Worm (Caenorhabditis elegans) whole organism, L4 larva: ENCODE data around the gene Y75B8A.6.
A peak's percentile ranks its signal among the peaks of the same experiment; 100 is the strongest.

Experiments
- F37D6.2 ChIP-seq: sonication (generic microtip); optimal IDR thresholded peaks from 2 replicates; lab custom pipeline; 2016; ENCODE audit warnings: mild to moderate bottlenecking, missing genetic modification characterization, missing compliant biosample characterization
- F44E2.7 ChIP-seq: fragments of 200-800 bp; sonication (Bioruptor generic); IDR thresholded peaks from 2 replicates; pipeline ENCODE4 v2.1.2; 2022; ENCODE audit warnings: missing genetic modification characterization, missing compliant biosample characterization
- Y5F2A.4 ChIP-seq: fragments of 200-800 bp; sonication (Bioruptor generic); optimal IDR thresholded peaks from 2 replicates; lab custom pipeline; 2018; ENCODE audit warnings: mild to moderate bottlenecking, missing genetic modification characterization, missing compliant biosample characterization
- Y75B8A.6 ChIP-seq: fragments of 200-800 bp; sonication (Bioruptor generic); IDR thresholded peaks from 2 replicates; pipeline ENCODE4 v1.3.6; 2022; ENCODE audit warnings: missing genetic modification reagents, missing genetic modification characterization, missing compliant biosample characterization
- ceh-28 ChIP-seq: fragments of 150-350 bp; optimal IDR thresholded peaks from 2 replicates; lab custom pipeline; 2014; ENCODE audit warnings: missing biosample characterization, missing genetic modification reagents, missing genetic modification characterization
- ceh-32 ChIP-seq: sonication (generic microtip); optimal IDR thresholded peaks from 2 replicates; lab custom pipeline; 2016; ENCODE audit warnings: mild to moderate bottlenecking, missing genetic modification characterization, missing compliant biosample characterization; ENCODE audit not compliant: poor library complexity
- ceh-62 ChIP-seq: sonication (generic microtip); optimal IDR thresholded peaks from 2 replicates; lab custom pipeline; 2017; ENCODE audit warnings: missing biosample characterization, missing genetic modification characterization
- ces-1 ChIP-seq: fragments of 150-350 bp; sonication (generic microtip); optimal IDR thresholded peaks from 4 replicates; lab custom pipeline; 2014; ENCODE audit warnings: missing biosample characterization, missing genetic modification reagents, missing genetic modification characterization
- daf-12 ChIP-seq: fragments of 150-350 bp; optimal IDR thresholded peaks from 2 replicates; lab custom pipeline; 2014; ENCODE audit warnings: missing biosample characterization, missing genetic modification reagents, missing genetic modification characterization
- daf-19 ChIP-seq: fragments of 200-800 bp; sonication (Bioruptor generic); conservative IDR thresholded peaks from 2 replicates; pipeline ENCODE4 v1.3.6; 2022; ENCODE audit warnings: missing genetic modification characterization, missing compliant biosample characterization
- dmd-9 ChIP-seq: fragments of 200-800 bp; sonication (Bioruptor generic); IDR thresholded peaks from 2 replicates; pipeline ENCODE4 v1.3.6; 2022; ENCODE audit warnings: missing genetic modification reagents, missing genetic modification characterization, missing compliant biosample characterization
- dpl-1 ChIP-seq: fragments of 150-350 bp; optimal IDR thresholded peaks from 2 replicates; lab custom pipeline; 2014; ENCODE audit warnings: missing biosample characterization, missing genetic modification reagents, missing genetic modification characterization
- dve-1 ChIP-seq: sonication (generic microtip); optimal IDR thresholded peaks from 2 replicates; lab custom pipeline; 2017; ENCODE audit warnings: antibody characterized with exemption, mild to moderate bottlenecking, missing genetic modification characterization, missing compliant biosample characterization; ENCODE audit not compliant: insufficient read depth
- egl-27 ChIP-seq: sonication (generic microtip); optimal IDR thresholded peaks from 3 replicates; lab custom pipeline; 2017; ENCODE audit warnings: missing biosample characterization, missing genetic modification reagents, missing genetic modification characterization
- egl-43 ChIP-seq: fragments of 200-800 bp; sonication (Bioruptor generic); IDR thresholded peaks from 2 replicates; pipeline ENCODE4 v1.3.6; 2022; ENCODE audit warnings: missing genetic modification reagents, missing genetic modification characterization, missing compliant biosample characterization
- fos-1 ChIP-seq: fragments of 150-350 bp; optimal IDR thresholded peaks from 2 replicates; lab custom pipeline; 2014; ENCODE audit warnings: missing biosample characterization, missing genetic modification characterization
- hlh-30 ChIP-seq: sonication (generic microtip); optimal IDR thresholded peaks from 2 replicates; lab custom pipeline; 2017; ENCODE audit warnings: antibody characterized with exemption, mild to moderate bottlenecking, missing genetic modification characterization, missing compliant biosample characterization; ENCODE audit not compliant: insufficient read depth
- lin-13 ChIP-seq: fragments of 150-350 bp; optimal IDR thresholded peaks from 2 replicates; lab custom pipeline; 2014; ENCODE audit warnings: missing biosample characterization, missing genetic modification reagents, missing genetic modification characterization
- lin-29 ChIP-seq: fragments of 200-800 bp; sonication (Bioruptor generic); IDR thresholded peaks from 2 replicates; pipeline ENCODE4 v1.3.6; 2022; ENCODE audit warnings: missing genetic modification reagents, missing genetic modification characterization, missing compliant biosample characterization
- lin-38 ChIP-seq: fragments of 200-800 bp; sonication (Bioruptor generic); IDR thresholded peaks from 2 replicates; pipeline ENCODE4 v1.3.6; 2022; ENCODE audit warnings: missing genetic modification reagents, missing genetic modification characterization, missing compliant biosample characterization
- lsy-2 ChIP-seq, 2 experiments: fragments of 150-350 bp in 1 of 2; sonication (generic microtip) in 1 of 2; optimal IDR thresholded peaks; 2 replicates each; lab custom pipeline; 2014 to 2017; ENCODE audit warnings: missing biosample characterization in 2 of 2, missing genetic modification characterization in 2 of 2
- mep-1 ChIP-seq: fragments of 150-350 bp; sonication (generic microtip); optimal IDR thresholded peaks from 3 replicates; lab custom pipeline; 2014; ENCODE audit warnings: missing biosample characterization, missing genetic modification characterization
- mes-2 ChIP-seq: sonication (generic microtip); optimal IDR thresholded peaks from 2 replicates; lab custom pipeline; 2016; ENCODE audit warnings: missing genotype, mild to moderate bottlenecking, missing genetic modification characterization, missing compliant biosample characterization; ENCODE audit not compliant: poor library complexity, severe bottlenecking
- nhr-102 ChIP-seq: sonication (generic microtip); optimal IDR thresholded peaks from 2 replicates; lab custom pipeline; 2016; ENCODE audit warnings: mild to moderate bottlenecking, missing genetic modification characterization, moderate library complexity, missing compliant biosample characterization
- nhr-25 ChIP-seq: sonication (generic microtip); optimal IDR thresholded peaks from 2 replicates; lab custom pipeline; 2017; ENCODE audit warnings: missing genetic modification characterization, mild to moderate bottlenecking, missing compliant biosample characterization, antibody characterized with exemption, moderate library complexity, borderline replicate concordance; ENCODE audit not compliant: insufficient read depth
- nhr-42 ChIP-seq: fragments of 200-800 bp; sonication (Bioruptor generic); IDR thresholded peaks from 2 replicates; pipeline ENCODE4 v1.3.6; 2022; ENCODE audit warnings: missing genetic modification characterization, missing compliant biosample characterization
- nhr-77 ChIP-seq: fragments of 150-350 bp; optimal IDR thresholded peaks from 2 replicates; lab custom pipeline; 2014; ENCODE audit warnings: missing biosample characterization, missing genetic modification characterization
- pha-4 ChIP-seq, 2 experiments: fragments of 150-350 bp in 1 of 2; fragments of 200-800 bp in 1 of 2; sonication (Bioruptor generic) in 1 of 2; IDR thresholded peaks in 1 of 2; optimal IDR thresholded peaks in 1 of 2; 2 replicates each; pipeline versions ENCODE4 v1.3.6 to Lab custom; 2014 to 2022; ENCODE audit warnings: missing genetic modification characterization in 2 of 2, missing genetic modification reagents in 2 of 2, missing biosample characterization in 1 of 2, missing compliant biosample characterization in 1 of 2
- pqm-1 ChIP-seq: sonication (generic microtip); optimal IDR thresholded peaks from 2 replicates; lab custom pipeline; 2017; ENCODE audit warnings: missing biosample characterization, missing genetic modification characterization
- rbr-2 ChIP-seq: sonication (generic microtip); optimal IDR thresholded peaks from 2 replicates; lab custom pipeline; 2016; ENCODE audit warnings: missing genotype, missing genetic modification characterization, missing compliant biosample characterization
- set-16 ChIP-seq: fragments of 200-800 bp; sonication (Bioruptor generic); IDR thresholded peaks from 2 replicates; pipeline ENCODE4 v1.3.6; 2022; ENCODE audit warnings: missing genetic modification reagents, missing genetic modification characterization, missing compliant biosample characterization
- snpc-4 ChIP-seq: fragments of 150-350 bp; optimal IDR thresholded peaks from 2 replicates; lab custom pipeline; 2014; ENCODE audit warnings: missing biosample characterization, missing genetic modification characterization

The Y75B8A.6 gene

DNA sequence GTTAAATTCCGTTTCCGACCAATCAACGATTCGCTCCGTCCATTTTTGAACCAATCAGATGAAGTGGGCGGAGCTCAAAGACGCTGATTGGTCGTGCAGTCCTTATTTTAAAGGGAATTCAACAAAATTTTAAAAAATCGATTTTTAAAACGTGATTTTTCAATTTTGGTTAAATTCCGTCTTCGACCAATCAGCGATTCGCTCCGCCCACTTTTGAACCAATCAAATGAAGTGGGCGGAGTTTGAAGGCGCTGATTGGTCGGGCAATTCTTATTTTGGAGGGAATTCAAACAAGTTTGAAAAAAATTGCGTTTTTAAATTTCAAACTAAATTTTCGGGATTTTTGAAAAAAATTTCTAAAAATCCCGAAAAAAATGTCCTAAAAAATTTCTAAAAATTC is 23.4 kb upstream of the Y75B8A.6 start:
- TF ChIP-seq dmd-9 (GFP tag; lab: Robert Waterston, UW): no peak
- no peak for TF ChIP-seq Y75B8A.6
- no peak for TF ChIP-seq rbr-2 (tag; lab: Kevin White, UChicago)
- no peak for TF ChIP-seq nhr-77
- no peak for TF ChIP-seq fos-1 (tag; lab: Kevin White, UChicago)
- TF ChIP-seq, all 104 proteins: peak for 0

DNA sequence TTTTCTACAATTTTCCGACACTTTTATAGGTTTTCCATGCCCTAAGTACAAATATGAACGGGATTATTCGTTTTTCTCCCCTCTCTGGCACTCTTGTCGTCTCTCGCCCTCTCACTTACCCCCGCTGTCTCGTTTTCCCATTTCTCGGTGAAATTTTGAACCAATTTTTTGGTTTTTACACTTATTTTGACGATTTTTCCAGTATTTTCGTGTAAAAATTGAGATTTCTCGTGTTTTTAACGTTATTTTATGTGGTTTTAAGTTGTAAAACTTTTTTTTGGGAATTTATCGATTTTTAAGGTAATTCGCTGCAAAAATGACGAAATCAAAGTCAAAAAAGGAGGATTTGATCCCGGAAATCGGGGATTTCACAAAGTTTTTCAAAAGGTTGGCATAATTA is 22.5 kb upstream of the Y75B8A.6 start, which contains the start of gene Y75B8A.7:
TSS of gene Y75B8A.7 (plus strand) at position 301 of the 400 bp plus-strand sequence.
- no peak for TF ChIP-seq egl-27 (tag; lab: Kevin White, UChicago)

- no peak for TF ChIP-seq pqm-1
- peak in 1 of 2 experiments; percentile 71 for TF ChIP-seq lsy-2 (tag; optimal IDR thresholded peaks at IDR 0.05; lab: Kevin White, UChicago)
- no peak for TF ChIP-seq ceh-62 (tag; lab: Kevin White, UChicago)
- TF ChIP-seq dpl-1 (GFP tag; lab: Kevin White, UChicago): peak; percentile 91
- TF ChIP-seq mep-1 (tag; lab: Kevin White, UChicago): peak; percentile 28
- no peak for TF ChIP-seq nhr-25 (tag; lab: Kevin White, UChicago)
- TF ChIP-seq daf-12 (tag; lab: Kevin White, UChicago): no peak
- TF ChIP-seq hlh-30 (tag; lab: Kevin White, UChicago): peak; percentile 5
- TF ChIP-seq mes-2: peak; percentile 38
- TF ChIP-seq dve-1 (tag; lab: Kevin White, UChicago): peak; percentile 21
- TF ChIP-seq lin-38 (GFP tag; lab: Robert Waterston, UW): peak; percentile 93
- no peak for TF ChIP-seq egl-43
Observed at ce11 chrIII:12152157-12152556, 22.0 kb upstream of the Y75B8A.6 start.

- TF ChIP-seq lsy-2 (tag; optimal IDR thresholded peaks at IDR 0.05; lab: Kevin White, UChicago): no peak
- TF ChIP-seq daf-19: no peak
- no peak for TF ChIP-seq nhr-102 (tag; lab: Kevin White, UChicago)
- TF ChIP-seq Y5F2A.4 (GFP tag; lab: Kevin White, UChicago): no peak
- TF ChIP-seq snpc-4: no peak
- TF ChIP-seq ceh-32 (tag; lab: Kevin White, UChicago): no peak
- no peak for TF ChIP-seq dpl-1 (GFP tag; lab: Kevin White, UChicago)
- no peak for TF ChIP-seq ceh-28 (tag; lab: Kevin White, UChicago)
- TF ChIP-seq F44E2.7 (GFP tag; lab: Robert Waterston, UW): no peak
- no peak for TF ChIP-seq lin-13 (GFP tag; lab: Kevin White, UChicago)
- no peak for TF ChIP-seq lin-29 (GFP tag; lab: Robert Waterston, UW)
- TF ChIP-seq F37D6.2: no peak
- TF ChIP-seq ces-1 (GFP tag; lab: Kevin White, UChicago): no peak
- TF ChIP-seq nhr-42 (GFP tag; lab: Robert Waterston, UW): no peak
Observed at ce11 chrIII:12151100-12151499, 21.0 kb upstream of the Y75B8A.6 start.

DNA sequence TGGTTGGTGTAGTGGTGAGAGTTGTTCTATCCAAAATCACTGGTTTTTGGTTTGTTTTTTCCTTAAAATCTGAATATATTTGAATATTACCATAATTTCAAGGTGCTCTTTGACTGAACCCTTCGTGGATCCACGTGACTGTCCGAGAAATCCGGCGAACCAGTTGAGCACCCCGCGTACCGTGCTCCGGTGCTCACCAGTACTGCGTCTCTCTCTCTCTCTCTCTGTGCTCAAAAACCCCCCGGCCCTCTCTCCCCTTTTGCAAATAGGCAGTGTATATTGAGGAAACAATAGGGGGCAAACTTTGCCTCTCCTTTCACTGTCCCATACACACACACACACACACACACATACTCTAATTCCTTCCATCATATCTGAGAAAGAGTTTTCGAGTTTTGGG is 19.8 kb upstream of the Y75B8A.6 start:
- TF ChIP-seq rbr-2 (tag; lab: Kevin White, UChicago) (no peak), set-16 (GFP tag; lab: Robert Waterston, UW) (peak; percentile 70), pha-4 (GFP tag; IDR thresholded peaks at IDR 0.05; lab: Robert Waterston, UW) (0 out of 2 replicates have a peak, but pooled peaks have one; percentile 39), pha-4 (tag; optimal IDR thresholded peaks at IDR 0.05; lab: Kevin White, UChicago) (no peak)
